Worm (Caenorhabditis elegans) whole organism, mixed stage, embryonic: Measurements from ENCODE around the gene Y43F8C.13.
A peak's percentile ranks its signal among the peaks of the same experiment; 100 is the strongest.

Experiments used
- bed-3 ChIP-seq: fragments of 200-800 bp; sonication (Bioruptor generic); optimal IDR thresholded peaks from 3 replicates; lab custom pipeline; 2018; ENCODE audit warnings: mild to moderate bottlenecking, missing genetic modification characterization, moderate library complexity, missing compliant biosample characterization
- blmp-1 ChIP-seq: fragments of 150-350 bp; optimal IDR thresholded peaks from 2 replicates; lab custom pipeline; 2014; ENCODE audit warnings: missing biosample characterization, missing genetic modification characterization
- ceh-39 ChIP-seq: fragments of 150-350 bp; optimal IDR thresholded peaks from 2 replicates; lab custom pipeline; 2014; ENCODE audit warnings: missing biosample characterization, missing genetic modification characterization
- ceh-43 ChIP-seq: fragments of 200-800 bp; sonication (Bioruptor generic); optimal IDR thresholded peaks from 2 replicates; lab custom pipeline; 2018; ENCODE audit warnings: mild to moderate bottlenecking, missing genetic modification characterization, moderate library complexity, missing compliant biosample characterization
- ces-1 ChIP-seq: fragments of 150-350 bp; optimal IDR thresholded peaks from 2 replicates; lab custom pipeline; 2014; ENCODE audit warnings: missing biosample characterization, missing genetic modification reagents, missing genetic modification characterization
- cnd-1 ChIP-seq: fragments of 200-800 bp; sonication (Bioruptor generic); optimal IDR thresholded peaks from 2 replicates; lab custom pipeline; 2018; ENCODE audit warnings: mild to moderate bottlenecking, missing genetic modification characterization, missing compliant biosample characterization
- drap-1 ChIP-seq: fragments of 200-800 bp; sonication (Bioruptor generic); optimal IDR thresholded peaks from 3 replicates; lab custom pipeline; 2018; ENCODE audit warnings: mild to moderate bottlenecking, missing genetic modification characterization, missing compliant biosample characterization
- elt-1 ChIP-seq: sonication (generic microtip); optimal IDR thresholded peaks from 2 replicates; lab custom pipeline; 2017; ENCODE audit warnings: missing genetic modification characterization, mild to moderate bottlenecking, missing compliant biosample characterization, antibody characterized with exemption, moderate library complexity, borderline replicate concordance; ENCODE audit not compliant: insufficient read depth
- elt-3 ChIP-seq: fragments of 150-350 bp; optimal IDR thresholded peaks from 2 replicates; lab custom pipeline; 2014; ENCODE audit warnings: missing biosample characterization, missing genetic modification characterization
- flh-1 ChIP-seq: fragments of 200-800 bp; sonication (Bioruptor generic); optimal IDR thresholded peaks from 2 replicates; lab custom pipeline; 2018; ENCODE audit warnings: mild to moderate bottlenecking, missing genetic modification characterization, moderate library complexity, missing compliant biosample characterization
- lin-13 ChIP-seq: fragments of 150-350 bp; optimal IDR thresholded peaks from 2 replicates; lab custom pipeline; 2014; ENCODE audit warnings: missing biosample characterization, missing genetic modification characterization
- lin-32 ChIP-seq: fragments of 200-800 bp; sonication (Bioruptor generic); optimal IDR thresholded peaks from 2 replicates; lab custom pipeline; 2018; ENCODE audit warnings: mild to moderate bottlenecking, missing genetic modification characterization, missing compliant biosample characterization
- lsy-2 ChIP-seq: fragments of 150-350 bp; optimal IDR thresholded peaks from 2 replicates; lab custom pipeline; 2014; ENCODE audit warnings: missing biosample characterization, missing genetic modification characterization
- mab-5 ChIP-seq: fragments of 150-350 bp; optimal IDR thresholded peaks from 2 replicates; lab custom pipeline; 2014; ENCODE audit warnings: missing biosample characterization, missing genetic modification characterization
- mep-1 ChIP-seq: fragments of 150-350 bp; optimal IDR thresholded peaks from 2 replicates; lab custom pipeline; 2017; ENCODE audit warnings: missing biosample characterization, missing genetic modification reagents, missing genetic modification characterization, inconsistent platforms
- mls-2 ChIP-seq: sonication (generic microtip); optimal IDR thresholded peaks from 2 replicates; lab custom pipeline; 2016; ENCODE audit warnings: mild to moderate bottlenecking, missing genetic modification characterization, moderate library complexity, missing compliant biosample characterization
- nhr-12 ChIP-seq: fragments of 150-350 bp; optimal IDR thresholded peaks from 2 replicates; lab custom pipeline; 2014; ENCODE audit warnings: missing biosample characterization, missing genetic modification characterization
- nhr-237 ChIP-seq: fragments of 150-350 bp; optimal IDR thresholded peaks from 2 replicates; lab custom pipeline; 2014; ENCODE audit warnings: missing biosample characterization, missing genetic modification characterization
- pha-4 ChIP-seq: fragments of 150-350 bp; optimal IDR thresholded peaks from 2 replicates; lab custom pipeline; 2018; ENCODE audit warnings: missing biosample characterization, missing genetic modification reagents, missing genetic modification characterization
- sem-2 ChIP-seq: fragments of 200-800 bp; sonication (Bioruptor generic); optimal IDR thresholded peaks from 2 replicates; lab custom pipeline; 2018; ENCODE audit warnings: mild to moderate bottlenecking, missing genetic modification characterization, missing compliant biosample characterization
- unc-120 ChIP-seq: sonication (generic microtip); optimal IDR thresholded peaks from 2 replicates; lab custom pipeline; 2017; ENCODE audit warnings: missing genetic modification characterization, missing compliant biosample characterization; ENCODE audit not compliant: poor library complexity, severe bottlenecking
- unc-62 ChIP-seq: fragments of 150-350 bp; optimal IDR thresholded peaks from 2 replicates; lab custom pipeline; 2014; ENCODE audit warnings: missing biosample characterization, missing genetic modification reagents, missing genetic modification characterization
- zip-8 ChIP-seq: fragments of 150-350 bp; optimal IDR thresholded peaks from 2 replicates; lab custom pipeline; 2014; ENCODE audit warnings: missing biosample characterization, missing genetic modification characterization

Y43F8C.13 gene

ce11 chrV:19655151-19655550 is 42.0 kb downstream of the Y43F8C.13 start, which contains the start of gene dmd-3:
dmd-3 (minus strand) TSS chrV:19655251.
- no peak for TF ChIP-seq elt-3 (tag; lab: Kevin White, UChicago)
- TF ChIP-seq lsy-2 (tag; lab: Kevin White, UChicago) = no peak
- no peak for TF ChIP-seq sem-2 (GFP tag; lab: Kevin White, UChicago)
- no peak for TF ChIP-seq blmp-1 (tag; lab: Kevin White, UChicago)
- no peak for TF ChIP-seq mab-5 (tag; lab: Kevin White, UChicago)
- no peak for TF ChIP-seq elt-1
- no peak for TF ChIP-seq ceh-43 (GFP tag; lab: Kevin White, UChicago)
- no peak for TF ChIP-seq nhr-12 (tag; lab: Kevin White, UChicago)

DNA sequence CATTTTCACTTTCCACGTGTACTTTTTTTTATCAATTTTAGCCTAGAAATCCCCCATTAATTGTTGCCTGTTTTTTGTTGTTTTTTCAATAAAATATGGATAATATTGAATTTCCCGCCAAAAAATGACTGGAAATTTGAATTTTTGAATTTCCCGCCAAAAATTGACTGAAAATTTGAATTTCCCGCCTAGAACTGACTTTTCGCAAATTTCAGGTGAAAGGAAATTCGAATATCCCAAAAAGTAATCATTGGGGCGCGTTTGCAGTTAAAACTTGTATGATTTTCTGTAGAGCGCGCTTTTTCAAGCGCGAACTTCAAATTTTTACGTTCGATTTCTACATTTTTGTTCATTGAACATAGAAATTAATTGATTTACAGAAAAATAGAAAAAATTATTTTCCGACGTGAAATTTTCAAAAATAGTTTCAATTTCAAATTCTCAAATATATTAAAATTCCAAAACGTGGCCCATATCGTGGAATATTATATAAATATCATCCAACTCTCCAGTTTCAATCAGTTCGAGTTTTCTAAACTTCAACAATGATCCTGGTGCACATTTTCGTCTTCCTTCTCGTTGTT is 51.5 kb downstream of the Y43F8C.13 start, which contains the start of gene Y43F8C.9:
Y43F8C.9 (plus strand) TSS at position 534 of the 584 bp plus-strand sequence.
- no peak for TF ChIP-seq drap-1 (GFP tag; lab: Kevin White, UChicago)
- TF ChIP-seq unc-120 = no peak
- no peak for TF ChIP-seq sem-2 (GFP tag; lab: Kevin White, UChicago)
- TF ChIP-seq lsy-2 (tag; lab: Kevin White, UChicago) = no peak
- TF ChIP-seq mep-1 (tag; lab: Kevin White, UChicago) = no peak
- TF ChIP-seq bed-3 (GFP tag; lab: Kevin White, UChicago) = no peak
- no peak for TF ChIP-seq flh-1
- no peak for TF ChIP-seq lin-32 (GFP tag; lab: Kevin White, UChicago)
- TF ChIP-seq nhr-237 = no peak
- no peak for TF ChIP-seq zip-8
- TF ChIP-seq lin-13 (tag; lab: Kevin White, UChicago) = no peak
- no peak for TF ChIP-seq unc-62 (GFP tag; lab: Kevin White, UChicago)
- no peak for TF ChIP-seq pha-4 (tag; lab: Kevin White, UChicago)
- no peak for TF ChIP-seq cnd-1

- TF ChIP-seq ceh-39 (tag; lab: Kevin White, UChicago) (peak; percentile 83), lin-13 (tag; lab: Kevin White, UChicago) (peak; percentile 48), elt-1 (no peak), lsy-2 (tag; lab: Kevin White, UChicago) (peak; percentile 96), mls-2 (tag; lab: Kevin White, UChicago) (no peak), ces-1 (GFP tag; lab: Kevin White, UChicago) (peak; percentile 82)
Measured at ce11 chrV:19643903-19644302, 53.3 kb downstream of the Y43F8C.13 start, which contains the start of the genes Y43F8C.7 and mrps-28. Y43F8C.7 (minus strand) TSS chrV:19644030. mrps-28 (plus strand) TSS chrV:19644239.
